In the genomic region with DNA sequence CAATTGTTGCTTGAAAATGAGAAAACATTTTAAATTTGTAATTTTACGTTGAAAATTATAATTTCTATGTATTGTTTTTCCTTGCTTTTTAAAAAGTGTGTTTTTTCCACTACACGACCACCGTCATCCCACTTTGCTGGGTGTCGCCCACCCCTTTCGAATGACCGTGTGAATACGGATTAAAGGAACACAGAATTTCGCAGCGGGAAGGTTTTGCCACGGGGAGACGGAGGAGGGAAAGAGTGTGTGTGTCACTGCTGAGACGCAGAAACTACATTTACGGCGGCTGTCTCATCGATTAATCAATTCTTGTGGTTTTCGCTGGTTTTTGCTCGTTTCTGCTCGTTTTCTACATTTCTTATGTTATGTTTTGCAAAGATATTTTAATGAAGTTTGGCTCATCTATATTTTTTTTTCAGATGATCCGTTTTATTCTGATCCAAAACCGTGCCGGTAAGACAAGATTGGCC, we compare ENCODE assay signal across 2 worm cellular contexts.
TF ChIP-seq lines count a peak whose summit lies in the region.

A gene (plus strand): TSS at position 420 of the 470 bp plus-strand sequence.

TF ChIP-seq in whole organism, L1 larva, 84 proteins besides CTCF, POLR2A, EP300 and RAD21 (continued from another document):
- TF ChIP-seq tlp-1 (tag; optimal IDR thresholded peaks at IDR 0.05; lab: Kevin White, UChicago) (no peak), lsy-2 (tag; optimal IDR thresholded peaks at IDR 0.05; lab: Kevin White, UChicago) (peak; percentile 34 to 70), efl-3 (GFP tag; optimal IDR thresholded peaks at IDR 0.05; lab: Kevin White, UChicago) (no peak), snu-23 (GFP tag; optimal IDR thresholded peaks at IDR 0.05; lab: Kevin White, UChicago) (peak; percentile 67), aha-1 (tag; optimal IDR thresholded peaks at IDR 0.05; lab: Kevin White, UChicago) (no peak), elt-2 (tag; optimal IDR thresholded peaks at IDR 0.05; lab: Kevin White, UChicago) (no peak), lir-3 (tag; optimal IDR thresholded peaks at IDR 0.05; lab: Kevin White, UChicago; ENCODE audit: poor library complexity) (no peak), ets-5 (GFP tag; IDR thresholded peaks at IDR 0.05; lab: Robert Waterston, UW) (no peak), xbp-1 (tag; optimal IDR thresholded peaks at IDR 0.05; lab: Kevin White, UChicago) (peak; percentile 71), unc-86 (tag; optimal IDR thresholded peaks at IDR 0.05; lab: Kevin White, UChicago) (peak; percentile 41), nhr-85 (tag; lab: Kevin White, UChicago) (peak; percentile 64), elt-3 (tag; optimal IDR thresholded peaks at IDR 0.05; lab: Kevin White, UChicago) (no peak), C34B4.2 (tag; optimal IDR thresholded peaks at IDR 0.05; lab: Kevin White, UChicago) (no peak), lin-13 (GFP tag; optimal IDR thresholded peaks at IDR 0.05; lab: Kevin White, UChicago) (no peak), fkh-8 (tag; optimal IDR thresholded peaks at IDR 0.05; lab: Kevin White, UChicago) (peak; percentile 26), zag-1 (tag; optimal IDR thresholded peaks at IDR 0.05; lab: Kevin White, UChicago) (no peak), pqm-1 (tag; optimal IDR thresholded peaks at IDR 0.05; lab: Kevin White, UChicago) (no peak), dpl-1 (GFP tag; optimal IDR thresholded peaks at IDR 0.05; lab: Kevin White, UChicago) (peak; percentile 28 to 49 (median 47)), hlh-4 (tag; optimal IDR thresholded peaks at IDR 0.05; lab: Kevin White, UChicago) (no peak), nhr-47 (tag; optimal IDR thresholded peaks at IDR 0.05; lab: Kevin White, UChicago) (peak; percentile 69), efl-1 (optimal IDR thresholded peaks at IDR 0.05; lab: Kevin White, UChicago) (peak; percentile 48 to 69), efl-1 (GFP tag; optimal IDR thresholded peaks at IDR 0.05 in 1 of 2; lab: Kevin White, UChicago) (peak in 1 of 2 experiments; percentile 90), tbx-2 (tag; optimal IDR thresholded peaks at IDR 0.05; lab: Kevin White, UChicago) (no peak), nhr-11 (tag; optimal IDR thresholded peaks at IDR 0.05; lab: Kevin White, UChicago) (no peak), blmp-1 (tag; optimal IDR thresholded peaks at IDR 0.05; lab: Kevin White, UChicago) (peak; percentile 22), nhr-12 (tag; optimal IDR thresholded peaks at IDR 0.05; lab: Kevin White, UChicago) (no peak), C16A3.4 (tag; optimal IDR thresholded peaks at IDR 0.05; lab: Kevin White, UChicago) (peak; percentile 45), irx-1 (tag; optimal IDR thresholded peaks at IDR 0.05; lab: Kevin White, UChicago) (no peak), mab-9 (GFP tag; IDR thresholded peaks at IDR 0.05; lab: Robert Waterston, UW) (no peak), lin-39 (tag; optimal IDR thresholded peaks at IDR 0.05; lab: Kevin White, UChicago) (peak; percentile 28), nhr-90 (tag; optimal IDR thresholded peaks at IDR 0.05; lab: Kevin White, UChicago; ENCODE audit: poor library complexity) (peak; percentile 28), skn-1 (tag; optimal IDR thresholded peaks at IDR 0.05; lab: Kevin White, UChicago) (no peak), egl-27 (tag; optimal IDR thresholded peaks at IDR 0.05; lab: Kevin White, UChicago) (no peak), sptf-1 (tag; optimal IDR thresholded peaks at IDR 0.05; lab: Kevin White, UChicago) (no peak), Y116A8C.19 (tag; optimal IDR thresholded peaks at IDR 0.05; lab: Kevin White, UChicago; ENCODE audit: borderline replicate concordance) (no peak), sup-37 (GFP tag; optimal IDR thresholded peaks at IDR 0.05; lab: Kevin White, UChicago) (no peak), mep-1 (tag; optimal IDR thresholded peaks at IDR 0.05; lab: Kevin White, UChicago) (peak; percentile 38), lin-35 (GFP tag; optimal IDR thresholded peaks at IDR 0.05; lab: Kevin White, UChicago) (peak; percentile 32 to 61), ces-1 (GFP tag; optimal IDR thresholded peaks at IDR 0.05; lab: Kevin White, UChicago) (no peak), rnt-1 (tag; optimal IDR thresholded peaks at IDR 0.05; lab: Kevin White, UChicago) (peak; percentile 62), fkh-10 (GFP tag; optimal IDR thresholded peaks at IDR 0.05; lab: Kevin White, UChicago) (peak; percentile 39), unc-130 (tag; optimal IDR thresholded peaks at IDR 0.05; lab: Kevin White, UChicago) (no peak), mef-2 (tag; optimal IDR thresholded peaks at IDR 0.05; lab: Kevin White, UChicago) (no peak), ceh-90 (tag; optimal IDR thresholded peaks at IDR 0.05; lab: Kevin White, UChicago) (no peak), aly-2 (tag; optimal IDR thresholded peaks at IDR 0.05; lab: Kevin White, UChicago) (no peak), nhr-20 (tag; optimal IDR thresholded peaks at IDR 0.05; lab: Kevin White, UChicago) (peak; percentile 53), nhr-71 (tag; optimal IDR thresholded peaks at IDR 0.05; lab: Kevin White, UChicago) (no peak), nhr-28 (tag; optimal IDR thresholded peaks at IDR 0.05; lab: Kevin White, UChicago) (no peak), nhr-19 (GFP tag; conservative IDR thresholded peaks at IDR 0.05; lab: Robert Waterston, UW) (peak; percentile 38), snpc-4 (tag; optimal IDR thresholded peaks at IDR 0.05; lab: Kevin White, UChicago) (no peak), nhr-237 (tag; optimal IDR thresholded peaks at IDR 0.05; lab: Kevin White, UChicago) (no peak), lin-14 (GFP tag; optimal IDR thresholded peaks at IDR 0.05; lab: Kevin White, UChicago) (peak; percentile 74), fkh-4 (tag; optimal IDR thresholded peaks at IDR 0.05; lab: Kevin White, UChicago; ENCODE audit: borderline replicate concordance) (no peak), pag-3 (tag; optimal IDR thresholded peaks at IDR 0.05; lab: Kevin White, UChicago; ENCODE audit: borderline replicate concordance, insufficient read depth) (no peak), unc-30 (tag; optimal IDR thresholded peaks at IDR 0.05; lab: Kevin White, UChicago) (no peak)

TF ChIP-seq in whole organism, L3 larva, 47 proteins besides CTCF, POLR2A, EP300 and RAD21 (continued from another document):
- no peak for TF ChIP-seq zag-1 (tag; optimal IDR thresholded peaks at IDR 0.05; lab: Kevin White, UChicago)
- no peak for TF ChIP-seq mdl-1 (tag; optimal IDR thresholded peaks at IDR 0.05; lab: Kevin White, UChicago)
- TF ChIP-seq ceh-82 (tag; optimal IDR thresholded peaks at IDR 0.05; lab: Kevin White, UChicago) = no peak
- TF ChIP-seq R02D3.7 (tag; optimal IDR thresholded peaks at IDR 0.05; lab: Kevin White, UChicago) = peak; percentile 90
- TF ChIP-seq nhr-76 (tag; optimal IDR thresholded peaks at IDR 0.05; lab: Kevin White, UChicago) = no peak
- no peak for TF ChIP-seq ztf-11 (tag; optimal IDR thresholded peaks at IDR 0.05; lab: Kevin White, UChicago)
- TF ChIP-seq fkh-2 (tag; optimal IDR thresholded peaks at IDR 0.05; lab: Kevin White, UChicago) = no peak
- TF ChIP-seq unc-39 (tag; optimal IDR thresholded peaks at IDR 0.05; lab: Kevin White, UChicago) = no peak
- TF ChIP-seq egl-27 (tag; optimal IDR thresholded peaks at IDR 0.05; lab: Kevin White, UChicago) = no peak
- no peak for TF ChIP-seq daf-12 (tag; optimal IDR thresholded peaks at IDR 0.05; lab: Kevin White, UChicago)
- TF ChIP-seq lin-15B (tag; optimal IDR thresholded peaks at IDR 0.05; lab: Kevin White, UChicago) = peak; percentile 35
- TF ChIP-seq ceh-28 (tag; optimal IDR thresholded peaks at IDR 0.05; lab: Kevin White, UChicago) = peak; percentile 61
- peak; percentile 83 for TF ChIP-seq hmg-11 (tag; optimal IDR thresholded peaks at IDR 0.05; lab: Kevin White, UChicago)
- TF ChIP-seq nhr-25 (tag; optimal IDR thresholded peaks at IDR 0.05; lab: Kevin White, UChicago) = peak; percentile 64
- no peak for TF ChIP-seq fos-1 (tag; optimal IDR thresholded peaks at IDR 0.05; lab: Kevin White, UChicago)
